Fruit fly (Drosophila melanogaster) whole organism, embryonic: ENCODE measurements around the gene Prosbeta2.

Source experiments
- BEAF-32 ChIP-seq: fragments of 200-800 bp; sonication (Bioruptor generic); optimal IDR thresholded peaks from 3 replicates; lab custom pipeline; 2017; ENCODE audit warnings: missing biosample characterization, missing genetic modification characterization, mild to moderate bottlenecking, moderate library complexity, missing genetic modification reagents
- Bteb2 ChIP-seq: fragments of 200-800 bp; sonication (Bioruptor generic); optimal IDR thresholded peaks from 2 replicates; lab custom pipeline; 2016; ENCODE audit warnings: missing biosample characterization, missing genetic modification characterization
- CG11247 ChIP-seq: fragments of 200-800 bp; sonication (Bioruptor generic); IDR thresholded peaks from 2 replicates; pipeline ENCODE4 v1.3.6; 2022; ENCODE audit warnings: missing biosample characterization, missing genetic modification characterization
- CG11504 ChIP-seq: fragments of 200-800 bp; sonication (Bioruptor generic); optimal IDR thresholded peaks from 3 replicates; lab custom pipeline; 2019; ENCODE audit warnings: missing biosample characterization, mild to moderate bottlenecking, missing genetic modification characterization, moderate library complexity
- CG13287 ChIP-seq: fragments of 200-800 bp; sonication (Bioruptor generic); IDR thresholded peaks from 2 replicates; pipeline ENCODE4 v1.3.6; 2022; ENCODE audit warnings: missing biosample characterization, missing genetic modification characterization; ENCODE audit not compliant: partially characterized antibody
- CG13624 ChIP-seq: fragments of 200-800 bp; sonication (Bioruptor generic); optimal IDR thresholded peaks from 2 replicates; lab custom pipeline; 2016; ENCODE audit warnings: missing biosample characterization, missing genetic modification characterization
- CG17359 ChIP-seq: fragments of 200-800 bp; sonication (Bioruptor generic); optimal IDR thresholded peaks from 3 replicates; lab custom pipeline; 2018; ENCODE audit warnings: missing biosample characterization, mild to moderate bottlenecking, missing genetic modification characterization, moderate library complexity
- CG18476 ChIP-seq: fragments of 200-800 bp; sonication (Bioruptor generic); optimal IDR thresholded peaks from 2 replicates; lab custom pipeline; 2016; ENCODE audit warnings: missing biosample characterization, mild to moderate bottlenecking, missing genetic modification characterization
- CG2116 ChIP-seq: fragments of 200-800 bp; sonication (Bioruptor generic); optimal IDR thresholded peaks from 3 replicates; lab custom pipeline; 2018; ENCODE audit warnings: missing biosample characterization, mild to moderate bottlenecking, missing genetic modification characterization
- CG2129 ChIP-seq: fragments of 200-800 bp; sonication (Bioruptor generic); IDR thresholded peaks from 2 replicates; pipeline ENCODE4 v1.3.6; 2022; ENCODE audit warnings: missing biosample characterization, missing genetic modification characterization; ENCODE audit not compliant: partially characterized antibody
- CG30020 ChIP-seq: fragments of 200-800 bp; optimal IDR thresholded peaks from 2 replicates; lab custom pipeline; 2019; ENCODE audit warnings: missing biosample characterization, mild to moderate bottlenecking, missing genetic modification characterization, moderate library complexity
- CG30431 ChIP-seq: fragments of 200-800 bp; sonication (Bioruptor generic); optimal IDR thresholded peaks from 2 replicates; lab custom pipeline; 2017; ENCODE audit warnings: missing biosample characterization, missing genetic modification characterization
- CG34376 ChIP-seq: fragments of 200-800 bp; sonication (Bioruptor generic); optimal IDR thresholded peaks from 2 replicates; lab custom pipeline; 2018; ENCODE audit warnings: missing biosample characterization, mild to moderate bottlenecking, missing genetic modification characterization
- CG34422 ChIP-seq: fragments of 200-800 bp; sonication (Bioruptor generic); IDR thresholded peaks from 3 replicates; pipeline ENCODE4 v1.3.6; 2022; ENCODE audit warnings: missing biosample characterization, missing genetic modification characterization
- CG3847 ChIP-seq: fragments of 200-800 bp; sonication (Bioruptor generic); IDR thresholded peaks from 2 replicates; pipeline ENCODE4 v1.3.6; 2022; ENCODE audit warnings: missing biosample characterization, missing genetic modification characterization
- CG6175 ChIP-seq: fragments of 200-800 bp; sonication (Bioruptor generic); IDR thresholded peaks from 3 replicates; pipeline ENCODE4 v1.3.6; 2022; ENCODE audit warnings: missing biosample characterization, missing genetic modification characterization
- CG9609 ChIP-seq: fragments of 200-800 bp; sonication (Bioruptor generic); optimal IDR thresholded peaks from 3 replicates; lab custom pipeline; 2016; ENCODE audit warnings: missing biosample characterization, missing genetic modification characterization
- CG9932 ChIP-seq: fragments of 200-800 bp; sonication (Bioruptor generic); IDR thresholded peaks from 2 replicates; pipeline ENCODE4 v1.3.6; 2022; ENCODE audit warnings: missing biosample characterization, missing genetic modification characterization
- Camta ChIP-seq: fragments of 200-800 bp; sonication (Bioruptor generic); optimal IDR thresholded peaks from 2 replicates; lab custom pipeline; 2016; ENCODE audit warnings: missing biosample characterization, missing genetic modification characterization
- CrebB ChIP-seq: fragments of 200-800 bp; sonication (Bioruptor generic); optimal IDR thresholded peaks from 3 replicates; lab custom pipeline; 2018; ENCODE audit warnings: missing biosample characterization, mild to moderate bottlenecking, missing genetic modification characterization
- Doc3 ChIP-seq: fragments of 200-800 bp; sonication (Bioruptor generic); IDR thresholded peaks from 3 replicates; pipeline ENCODE4 v1.3.6; 2022; ENCODE audit warnings: missing biosample characterization, missing genetic modification characterization; ENCODE audit not compliant: partially characterized antibody
- ERR ChIP-seq: fragments of 200-800 bp; sonication (Bioruptor generic); optimal IDR thresholded peaks from 2 replicates; lab custom pipeline; 2016; ENCODE audit warnings: missing biosample characterization, missing genetic modification characterization
- Ets65A ChIP-seq: fragments of 200-800 bp; sonication (Bioruptor generic); peaks from one replicate; lab custom pipeline; 2016; ENCODE audit warnings: missing biosample characterization, missing genetic modification characterization
- Ets97D ChIP-seq: fragments of 200-800 bp; sonication (Bioruptor generic); optimal IDR thresholded peaks from 3 replicates; lab custom pipeline; 2016; ENCODE audit warnings: missing biosample characterization, missing genetic modification characterization
- Hmr ChIP-seq: fragments of 200-800 bp; sonication (Bioruptor generic); optimal IDR thresholded peaks from 3 replicates; lab custom pipeline; 2017; ENCODE audit warnings: mild to moderate bottlenecking, missing biosample characterization, missing genetic modification reagents, missing genetic modification characterization
- NC2α ChIP-seq: fragments of 200-800 bp; sonication (Bioruptor generic); optimal IDR thresholded peaks from 2 replicates; lab custom pipeline; 2016; ENCODE audit warnings: missing biosample characterization, missing genetic modification characterization
- NFAT ChIP-seq: fragments of 200-800 bp; sonication (Bioruptor generic); IDR thresholded peaks from 2 replicates; pipeline ENCODE4 v1.3.6; 2022; ENCODE audit warnings: missing biosample characterization, missing genetic modification characterization
- NK7.1 ChIP-seq: fragments of 200-800 bp; sonication (Bioruptor generic); optimal IDR thresholded peaks from 3 replicates; lab custom pipeline; 2016; ENCODE audit warnings: missing biosample characterization, missing genetic modification characterization
- Scr ChIP-seq: fragments of 200-800 bp; sonication (Bioruptor generic); IDR thresholded peaks from 2 replicates; pipeline ENCODE4 v1.3.6; 2022; ENCODE audit warnings: missing biosample characterization, missing genetic modification characterization; ENCODE audit not compliant: partially characterized antibody
- Taf1 ChIP-seq: fragments of 200-800 bp; sonication (Bioruptor generic); IDR thresholded peaks from 2 replicates; pipeline ENCODE4 v1.3.6; 2022; ENCODE audit warnings: missing biosample characterization, missing genetic modification characterization
- Xrp1 ChIP-seq: fragments of 200-800 bp; sonication (Bioruptor generic); IDR thresholded peaks from 2 replicates; pipeline ENCODE4 v1.3.6; 2022; ENCODE audit warnings: missing biosample characterization, missing genetic modification characterization
- amos ChIP-seq: fragments of 200-800 bp; sonication (Bioruptor generic); IDR thresholded peaks from 2 replicates; pipeline ENCODE4 v1.3.6; 2022; ENCODE audit warnings: missing biosample characterization, missing genetic modification characterization; ENCODE audit not compliant: partially characterized antibody
- cad ChIP-seq: fragments of >200 bp; optimal IDR thresholded peaks from 2 replicates; lab custom pipeline; 2017; ENCODE audit warnings: missing biosample characterization, missing genetic modification characterization
- chif ChIP-seq, 2 experiments: fragments of 200-800 bp; sonication (Bioruptor generic); optimal IDR thresholded peaks; 3 replicates each; lab custom pipeline; 2016; ENCODE audit warnings: missing biosample characterization in 2 of 2, missing genetic modification characterization in 2 of 2
- crp ChIP-seq, 2 experiments: fragments of 200-800 bp; sonication (Bioruptor generic); optimal IDR thresholded peaks; 2 replicates in 1 of 2; 3 replicates in 1 of 2; lab custom pipeline; 2017; ENCODE audit warnings: missing biosample characterization in 2 of 2, missing genetic modification characterization in 2 of 2, mild to moderate bottlenecking in 1 of 2, moderate library complexity in 1 of 2
- dimm ChIP-seq: fragments of 200-800 bp; sonication (Bioruptor generic); IDR thresholded peaks from 2 replicates; pipeline ENCODE4 v1.3.6; 2022; ENCODE audit warnings: missing biosample characterization, missing genetic modification characterization
- fd3F ChIP-seq: fragments of 200-800 bp; sonication (Bioruptor generic); optimal IDR thresholded peaks from 2 replicates; lab custom pipeline; 2018; ENCODE audit warnings: missing biosample characterization, mild to moderate bottlenecking, missing genetic modification characterization, moderate library complexity
- fd64A ChIP-seq: fragments of 200-800 bp; sonication (Bioruptor generic); optimal IDR thresholded peaks from 3 replicates; lab custom pipeline; 2018; ENCODE audit warnings: missing biosample characterization, mild to moderate bottlenecking, missing genetic modification characterization
- fru ChIP-seq: fragments of >200 bp; optimal IDR thresholded peaks from 2 replicates; lab custom pipeline; 2017
- gcm ChIP-seq: fragments of 200-800 bp; sonication (Bioruptor generic); optimal IDR thresholded peaks from 2 replicates; lab custom pipeline; 2019; ENCODE audit warnings: missing biosample characterization, mild to moderate bottlenecking, missing genetic modification characterization, moderate library complexity
- h ChIP-seq: fragments of >200 bp; optimal IDR thresholded peaks from 2 replicates; lab custom pipeline; 2017
- ken ChIP-seq: fragments of 200-800 bp; sonication (Bioruptor generic); IDR thresholded peaks from 3 replicates; pipeline ENCODE4 v1.3.6; 2022; ENCODE audit warnings: missing biosample characterization, missing genetic modification characterization
- nerfin-2 ChIP-seq: fragments of 200-800 bp; sonication (Bioruptor generic); IDR thresholded peaks from 2 replicates; pipeline ENCODE4 v1.3.6; 2022; ENCODE audit warnings: missing biosample characterization, missing genetic modification characterization; ENCODE audit not compliant: partially characterized antibody
- org-1 ChIP-seq: fragments of 200-800 bp; sonication (Bioruptor generic); optimal IDR thresholded peaks from 2 replicates; lab custom pipeline; 2017; ENCODE audit warnings: missing biosample characterization, missing genetic modification characterization
- otp ChIP-seq: fragments of 200-800 bp; sonication (Bioruptor generic); IDR thresholded peaks from 3 replicates; pipeline ENCODE4, ENCODE4 v1.3.6; 2022; ENCODE audit warnings: missing biosample characterization, missing genetic modification characterization
- pho ChIP-seq: fragments of 200-800 bp; sonication (Bioruptor generic); optimal IDR thresholded peaks from 2 replicates; lab custom pipeline; 2016; ENCODE audit warnings: missing biosample characterization, missing genetic modification characterization
- repo ChIP-seq: fragments of 200-800 bp; sonication (Bioruptor generic); optimal IDR thresholded peaks from 2 replicates; lab custom pipeline; 2016; ENCODE audit warnings: missing biosample characterization, missing genetic modification characterization
- run ChIP-seq: fragments of 200-800 bp; sonication (Bioruptor generic); optimal IDR thresholded peaks from 3 replicates; lab custom pipeline; 2018; ENCODE audit warnings: missing biosample characterization, mild to moderate bottlenecking, missing genetic modification characterization
- sna ChIP-seq: fragments of 200-800 bp; sonication (Bioruptor generic); IDR thresholded peaks from 2 replicates; pipeline ENCODE4 v1.3.6; 2022; ENCODE audit warnings: missing biosample characterization, missing genetic modification characterization; ENCODE audit not compliant: partially characterized antibody
- sob ChIP-seq: fragments of 200-800 bp; sonication (Bioruptor generic); IDR thresholded peaks from 2 replicates; pipeline ENCODE4 v1.3.6; 2022; ENCODE audit warnings: missing biosample characterization, missing genetic modification characterization
- tna ChIP-seq: fragments of 200-800 bp; sonication (Bioruptor generic); IDR thresholded peaks from 2 replicates; pipeline ENCODE4 v1.3.6; 2022; ENCODE audit warnings: missing biosample characterization, missing genetic modification characterization; ENCODE audit not compliant: partially characterized antibody

The Prosbeta2 gene

dm6 chr3L:14982675-14983084 is 17.1 kb upstream of the Prosbeta2 start, which contains the start of gene CG5114 (continued):
- no peak for TF ChIP-seq Taf1 (GFP tag; lab: Robert Waterston, UW)
- TF ChIP-seq BEAF-32 (GFP tag; lab: Kevin White, UChicago): peak; percentile 93
- TF ChIP-seq otp (GFP tag; lab: Robert Waterston, UW): no peak
- TF ChIP-seq ERR (GFP tag; lab: Kevin White, UChicago): peak; percentile 66
- peak; percentile 81 for TF ChIP-seq CG2129 (GFP tag; lab: Robert Waterston, UW)
- TF ChIP-seq CG11247 (GFP tag; lab: Robert Waterston, UW): peak; percentile 42
- peak; percentile 82 for TF ChIP-seq Doc3 (GFP tag; lab: Robert Waterston, UW)
- TF ChIP-seq cad (GFP tag; lab: Kevin White, UChicago): no peak
- no peak for TF ChIP-seq fd64A
- TF ChIP-seq h (lab: Kevin White, UChicago): no peak
- peak; percentile 56 for TF ChIP-seq CG11504
- TF ChIP-seq NK7.1 (GFP tag; lab: Kevin White, UChicago): peak; percentile 4
- peak; percentile 86 for TF ChIP-seq sna (GFP tag; lab: Robert Waterston, UW)
- TF ChIP-seq Scr (GFP tag; lab: Robert Waterston, UW): peak; percentile 88
- TF ChIP-seq chif (GFP tag; optimal IDR thresholded peaks at IDR 0.05; lab: Kevin White, UChicago): peak; percentile 25 to 51
- peak; percentile 32 for TF ChIP-seq Ets65A (GFP tag; lab: Kevin White, UChicago)
- TF ChIP-seq fru (lab: Kevin White, UChicago): no peak
- TF ChIP-seq CG3847 (GFP tag; lab: Robert Waterston, UW): peak; percentile 89
- no peak for TF ChIP-seq org-1 (GFP tag; lab: Kevin White, UChicago)
- TF ChIP-seq NFAT (GFP tag; lab: Robert Waterston, UW): peak; percentile 57; the same call in 1 of the 2 replicates
- peak in 1 of 2 experiments; percentile 25 for TF ChIP-seq crp (GFP tag; optimal IDR thresholded peaks at IDR 0.05; lab: Kevin White, UChicago)
- TF ChIP-seq Ets97D (GFP tag; lab: Kevin White, UChicago): peak; percentile 85
- TF ChIP-seq tna (GFP tag; lab: Robert Waterston, UW): peak; percentile 85
- TF ChIP-seq CG9932 (GFP tag; lab: Robert Waterston, UW): no peak
- peak; percentile 17 for TF ChIP-seq gcm (GFP tag; lab: Kevin White, UChicago)
- TF ChIP-seq CG30431 (GFP tag; lab: Kevin White, UChicago): no peak
- peak; percentile 74 for TF ChIP-seq CG13624
- TF ChIP-seq Hmr (GFP tag; lab: Kevin White, UChicago): peak; percentile 41
- no peak for TF ChIP-seq CG18476 (GFP tag; lab: Kevin White, UChicago)
- peak; percentile 63; the same call in 1 of the 2 replicates for TF ChIP-seq sob (GFP tag; lab: Robert Waterston, UW)
- peak; percentile 45 for TF ChIP-seq repo (GFP tag; lab: Kevin White, UChicago)
- no peak for TF ChIP-seq run (tag; lab: Kevin White, UChicago)
- TF ChIP-seq Xrp1: peak; percentile 57; the same call in 1 of the 2 replicates
- peak; percentile 14 for TF ChIP-seq CG17359 (tag; lab: Kevin White, UChicago)
- no peak for TF ChIP-seq CG6175 (GFP tag; lab: Robert Waterston, UW)
- peak; percentile 55 for TF ChIP-seq CrebB
- peak; percentile 33 for TF ChIP-seq CG30020 (tag; lab: Kevin White, UChicago)
- TF ChIP-seq CG2116 (GFP tag; lab: Kevin White, UChicago): peak; percentile 91
- TF ChIP-seq Bteb2: peak; percentile 49
- peak; percentile 19 for TF ChIP-seq CG34376 (GFP tag; lab: Kevin White, UChicago)
- TF ChIP-seq CG9609: peak; percentile 41
- TF ChIP-seq amos (GFP tag; lab: Robert Waterston, UW): peak; percentile 95
- TF ChIP-seq NC2α (GFP tag; lab: Kevin White, UChicago): peak; percentile 9
- TF ChIP-seq CG13287 (GFP tag; lab: Robert Waterston, UW): peak; percentile 97
- TF ChIP-seq fd3F (GFP tag; lab: Kevin White, UChicago): no peak
- TF ChIP-seq pho (GFP tag; lab: Kevin White, UChicago): peak; percentile 58
- TF ChIP-seq Camta (GFP tag; lab: Kevin White, UChicago): peak; percentile 51
- peak; percentile 78 for TF ChIP-seq nerfin-2 (GFP tag; lab: Robert Waterston, UW)
- peak; percentile 60; the same call in 2 of the 3 replicates for TF ChIP-seq CG34422
- no peak for TF ChIP-seq dimm (GFP tag; lab: Robert Waterston, UW)
- TF ChIP-seq ken (GFP tag; lab: Robert Waterston, UW): 0 out of 3 replicates have a peak, but pooled peaks have one; percentile 39
